Worm (Caenorhabditis elegans): Measurements from ENCODE around the gene eng-1.

DNA sequence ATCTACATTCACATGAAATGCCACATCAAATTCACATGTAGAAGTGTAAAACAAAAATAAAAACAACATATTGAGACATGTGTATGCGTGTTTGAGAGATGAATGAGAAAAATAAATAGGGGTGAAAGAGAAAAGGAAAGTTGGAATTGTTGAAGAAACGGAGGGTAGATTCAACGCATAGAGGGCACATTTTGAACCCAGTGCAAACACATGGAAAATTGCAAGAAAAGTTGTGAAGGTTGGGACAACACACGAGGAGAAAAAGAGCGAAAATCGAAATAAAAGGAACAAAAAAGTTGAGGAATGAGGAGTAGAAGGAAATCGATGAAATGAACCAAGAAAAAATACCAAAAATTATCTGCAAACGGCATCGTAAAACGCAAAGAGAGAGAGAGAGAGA is 28.7 kb downstream of the eng-1 start:
- TF ChIP-seq dao-5 (tag; optimal IDR thresholded peaks at IDR 0.05) (no peak), him-1 (tag; optimal IDR thresholded peaks at IDR 0.05) (no peak), W03F9.2 (tag; optimal IDR thresholded peaks at IDR 0.05) (no peak)
